Fruit fly (Drosophila melanogaster) whole organism, prepupa: Measurements from ENCODE around the gene CG32106.

Source experiments
- CG10631 ChIP-seq: fragments of 200-800 bp; sonication (Bioruptor generic); optimal IDR thresholded peaks from 2 replicates; lab custom pipeline; 2016; ENCODE audit warnings: missing biosample characterization, missing genetic modification characterization
- CG11294 ChIP-seq: fragments of 200-800 bp; sonication (Bioruptor generic); IDR thresholded peaks from 2 replicates; pipeline ENCODE4 v1.3.6; 2022; ENCODE audit warnings: missing biosample characterization, missing genetic modification characterization
- CG11902 ChIP-seq: fragments of 200-800 bp; sonication (Bioruptor generic); optimal IDR thresholded peaks from 3 replicates; lab custom pipeline; 2016; ENCODE audit warnings: missing biosample characterization, missing genetic modification characterization
- CG1621 ChIP-seq: fragments of 200-800 bp; sonication (Bioruptor generic); optimal IDR thresholded peaks from 3 replicates; lab custom pipeline; 2018; ENCODE audit warnings: missing biosample characterization, mild to moderate bottlenecking, missing genetic modification characterization
- CG16779 ChIP-seq: fragments of 200-800 bp; sonication (Bioruptor generic); optimal IDR thresholded peaks from 3 replicates; lab custom pipeline; 2017; ENCODE audit warnings: missing biosample characterization, mild to moderate bottlenecking, missing genetic modification characterization
- CG3032 ChIP-seq: fragments of 200-800 bp; optimal IDR thresholded peaks from 2 replicates; lab custom pipeline; 2019; ENCODE audit warnings: missing biosample characterization, mild to moderate bottlenecking, missing genetic modification characterization, moderate library complexity
- CG32006 ChIP-seq: fragments of 200-800 bp; sonication (Bioruptor generic); optimal IDR thresholded peaks from 3 replicates; lab custom pipeline; 2017; ENCODE audit warnings: missing biosample characterization, mild to moderate bottlenecking, missing genetic modification characterization
- CG34406 ChIP-seq: fragments of 200-800 bp; sonication (Bioruptor generic); optimal IDR thresholded peaks from 3 replicates; lab custom pipeline; 2016; ENCODE audit warnings: missing biosample characterization, missing genetic modification characterization
- CG3919 ChIP-seq: fragments of 200-800 bp; sonication (Bioruptor generic); optimal IDR thresholded peaks from 3 replicates; lab custom pipeline; 2016; ENCODE audit warnings: missing biosample characterization, missing genetic modification characterization
- CG6163 ChIP-seq: fragments of 200-800 bp; sonication (Bioruptor generic); IDR thresholded peaks from 3 replicates; pipeline ENCODE4 v1.3.6; 2022; ENCODE audit warnings: missing biosample characterization, missing genetic modification characterization
- CG6276 ChIP-seq: fragments of 200-800 bp; sonication (Bioruptor generic); optimal IDR thresholded peaks from 2 replicates; lab custom pipeline; 2017; ENCODE audit warnings: missing biosample characterization, mild to moderate bottlenecking, missing genetic modification characterization
- CG6792 ChIP-seq: fragments of 200-800 bp; sonication (Bioruptor generic); optimal IDR thresholded peaks from 3 replicates; lab custom pipeline; 2016; ENCODE audit warnings: missing biosample characterization, missing genetic modification characterization
- CG6808 ChIP-seq: fragments of 200-800 bp; sonication (Bioruptor generic); optimal IDR thresholded peaks from 3 replicates; lab custom pipeline; 2017; ENCODE audit warnings: missing biosample characterization, missing genetic modification characterization, mild to moderate bottlenecking, moderate library complexity, missing genetic modification reagents
- CG6854 ChIP-seq: fragments of 200-800 bp; sonication (Bioruptor generic); optimal IDR thresholded peaks from 2 replicates; lab custom pipeline; 2017; ENCODE audit warnings: missing biosample characterization, mild to moderate bottlenecking, missing genetic modification characterization
- CG7368 ChIP-seq: fragments of 200-800 bp; sonication (Bioruptor generic); optimal IDR thresholded peaks from 3 replicates; lab custom pipeline; 2016; ENCODE audit warnings: missing biosample characterization, missing genetic modification characterization
- CG8119 ChIP-seq: fragments of 200-800 bp; sonication (Bioruptor generic); IDR thresholded peaks from 3 replicates; pipeline ENCODE4 v1.3.6; 2022; ENCODE audit warnings: missing biosample characterization, missing genetic modification characterization
- CG8319 ChIP-seq: fragments of 200-800 bp; sonication (Bioruptor generic); optimal IDR thresholded peaks from 3 replicates; lab custom pipeline; 2016; ENCODE audit warnings: missing biosample characterization, missing genetic modification characterization
- CG9139 ChIP-seq: fragments of 200-800 bp; sonication (Bioruptor generic); optimal IDR thresholded peaks from 3 replicates; lab custom pipeline; 2017; ENCODE audit warnings: missing biosample characterization, mild to moderate bottlenecking, missing genetic modification characterization
- Eip75B ChIP-seq: fragments of 200-800 bp; sonication (Bioruptor generic); optimal IDR thresholded peaks from 3 replicates; lab custom pipeline; 2016; ENCODE audit warnings: missing biosample characterization, missing genetic modification characterization
- Eip78C ChIP-seq: fragments of 200-800 bp; sonication (Bioruptor generic); peaks from one replicate; lab custom pipeline; 2016; ENCODE audit warnings: missing biosample characterization, missing genetic modification characterization
- Eip93F ChIP-seq: fragments of 200-800 bp; sonication (Bioruptor generic); optimal IDR thresholded peaks from 2 replicates; lab custom pipeline; 2016; ENCODE audit warnings: missing biosample characterization, mild to moderate bottlenecking, missing genetic modification characterization
- Ets21C ChIP-seq: fragments of 200-800 bp; sonication (Bioruptor generic); optimal IDR thresholded peaks from 3 replicates; lab custom pipeline; 2016; ENCODE audit warnings: missing biosample characterization, missing genetic modification characterization
- Hr38 ChIP-seq: sonication (Bioruptor generic); optimal IDR thresholded peaks from 2 replicates; lab custom pipeline; 2016; ENCODE audit warnings: missing biosample characterization, missing genetic modification characterization
- Hr39 ChIP-seq: fragments of 200-800 bp; sonication (Bioruptor generic); optimal IDR thresholded peaks from 2 replicates; lab custom pipeline; 2016; ENCODE audit warnings: missing biosample characterization, missing genetic modification characterization
- Hr4 ChIP-seq: fragments of 200-800 bp; sonication (Bioruptor generic); optimal IDR thresholded peaks from 3 replicates; lab custom pipeline; 2016; ENCODE audit warnings: missing biosample characterization, missing genetic modification characterization
- Lpt ChIP-seq: fragments of 200-800 bp; sonication (Bioruptor generic); optimal IDR thresholded peaks from 3 replicates; lab custom pipeline; 2016; ENCODE audit warnings: missing biosample characterization, missing genetic modification characterization
- Met ChIP-seq: fragments of 200-800 bp; sonication (Bioruptor generic); optimal IDR thresholded peaks from 3 replicates; lab custom pipeline; 2016; ENCODE audit warnings: missing biosample characterization, missing genetic modification characterization
- Sox102F ChIP-seq: fragments of 200-800 bp; sonication (Bioruptor generic); optimal IDR thresholded peaks from 2 replicates; lab custom pipeline; 2016; ENCODE audit warnings: missing biosample characterization, mild to moderate bottlenecking, missing genetic modification characterization
- Sox14 ChIP-seq: fragments of 200-800 bp; sonication (Bioruptor generic); optimal IDR thresholded peaks from 3 replicates; lab custom pipeline; 2016; ENCODE audit warnings: missing biosample characterization, missing genetic modification characterization
- Sox15 ChIP-seq: fragments of 200-800 bp; sonication (Bioruptor generic); optimal IDR thresholded peaks from 3 replicates; lab custom pipeline; 2016; ENCODE audit warnings: missing biosample characterization, missing genetic modification characterization
- achi ChIP-seq: fragments of 200-800 bp; sonication (Bioruptor generic); optimal IDR thresholded peaks from 3 replicates; lab custom pipeline; 2016; ENCODE audit warnings: missing biosample characterization, missing genetic modification characterization
- acj6 ChIP-seq: fragments of 200-800 bp; sonication (Bioruptor generic); optimal IDR thresholded peaks from 3 replicates; lab custom pipeline; 2016; ENCODE audit warnings: missing biosample characterization, missing genetic modification characterization
- cyc ChIP-seq: fragments of 200-800 bp; sonication (Bioruptor generic); optimal IDR thresholded peaks from 3 replicates; lab custom pipeline; 2016; ENCODE audit warnings: missing biosample characterization, missing genetic modification characterization
- dsx ChIP-seq: fragments of 200-800 bp; optimal IDR thresholded peaks from 3 replicates; lab custom pipeline; 2019; ENCODE audit warnings: missing biosample characterization, mild to moderate bottlenecking, missing genetic modification characterization, moderate library complexity; ENCODE audit not compliant: poor library complexity, severe bottlenecking
- eg ChIP-seq: fragments of 200-800 bp; sonication (Bioruptor generic); IDR thresholded peaks from 3 replicates; pipeline ENCODE4 v1.3.6; 2022; ENCODE audit warnings: missing biosample characterization, missing genetic modification characterization
- esn ChIP-seq: fragments of 200-800 bp; sonication (Bioruptor generic); optimal IDR thresholded peaks from 2 replicates; lab custom pipeline; 2016; ENCODE audit warnings: missing biosample characterization, mild to moderate bottlenecking, missing genetic modification characterization, moderate library complexity
- fd59A ChIP-seq: fragments of 200-800 bp; sonication (Bioruptor generic); optimal IDR thresholded peaks from 2 replicates; lab custom pipeline; 2017; ENCODE audit warnings: missing biosample characterization, mild to moderate bottlenecking, missing genetic modification characterization, missing genetic modification reagents
- fd85E ChIP-seq: fragments of 200-800 bp; sonication (Bioruptor generic); optimal IDR thresholded peaks from 3 replicates; lab custom pipeline; 2016; ENCODE audit warnings: missing biosample characterization, missing genetic modification characterization
- fkh ChIP-seq: fragments of 200-800 bp; sonication (Bioruptor generic); optimal IDR thresholded peaks from 3 replicates; lab custom pipeline; 2017; ENCODE audit warnings: missing biosample characterization, mild to moderate bottlenecking, missing genetic modification characterization, moderate library complexity
- lz ChIP-seq: fragments of 200-800 bp; sonication (Bioruptor generic); optimal IDR thresholded peaks from 3 replicates; lab custom pipeline; 2016; ENCODE audit warnings: missing biosample characterization, missing genetic modification characterization
- net ChIP-seq: fragments of 200-800 bp; sonication (Bioruptor generic); optimal IDR thresholded peaks from 3 replicates; lab custom pipeline; 2016; ENCODE audit warnings: missing biosample characterization, missing genetic modification characterization
- spab ChIP-seq: fragments of 200-800 bp; sonication (Bioruptor generic); optimal IDR thresholded peaks from 2 replicates; lab custom pipeline; 2017; ENCODE audit warnings: missing biosample characterization, mild to moderate bottlenecking, missing genetic modification characterization, missing genetic modification reagents
- svp ChIP-seq: fragments of 200-800 bp; sonication (Bioruptor generic); peaks from one replicate; lab custom pipeline; 2016; ENCODE audit warnings: missing biosample characterization, missing genetic modification characterization
- topi ChIP-seq: fragments of 200-800 bp; sonication (Bioruptor generic); optimal IDR thresholded peaks from 3 replicates; lab custom pipeline; 2016; ENCODE audit warnings: missing biosample characterization, missing genetic modification characterization
- vri ChIP-seq: fragments of 200-800 bp; sonication (Bioruptor generic); optimal IDR thresholded peaks from 3 replicates; lab custom pipeline; 2016; ENCODE audit warnings: missing biosample characterization, mild to moderate bottlenecking, missing genetic modification characterization

Gene CG32106

dm6 chr3L:12806290-12806743 lies 27.8 kb upstream of the CG32106 start (continued):
- peak; percentile 54 for TF ChIP-seq topi
- TF ChIP-seq acj6, result peak; percentile 54
- peak; percentile 57 for TF ChIP-seq CG6792
- no peak for TF ChIP-seq svp (GFP tag; lab: Kevin White, UChicago)
- peak; percentile 57 for TF ChIP-seq CG7368 (GFP tag; lab: Kevin White, UChicago)
- peak; percentile 51 for TF ChIP-seq fd85E (GFP tag; lab: Kevin White, UChicago)
- no peak for TF ChIP-seq CG6808
- peak; percentile 18 for TF ChIP-seq Hr39 (GFP tag; lab: Kevin White, UChicago)
- TF ChIP-seq CG34406, result peak; percentile 62
- peak; percentile 82 for TF ChIP-seq Sox14
- peak; percentile 54 for TF ChIP-seq dsx
- TF ChIP-seq CG9139 (GFP tag; lab: Kevin White, UChicago), result no peak
- TF ChIP-seq Hr38, result no peak
- no peak for TF ChIP-seq fkh (GFP tag; lab: Kevin White, UChicago)
- TF ChIP-seq Sox102F (GFP tag; lab: Kevin White, UChicago), result peak; percentile 71
- TF ChIP-seq achi (GFP tag; lab: Kevin White, UChicago), result peak; percentile 67
- TF ChIP-seq CG32006, result no peak
- peak; percentile 56 for TF ChIP-seq Met (GFP tag; lab: Kevin White, UChicago)
- TF ChIP-seq CG3032 (tag; lab: Kevin White, UChicago), result peak; percentile 60
- no peak for TF ChIP-seq Ets21C
- no peak for TF ChIP-seq Sox15 (GFP tag; lab: Kevin White, UChicago)
- no peak for TF ChIP-seq CG1621
- no peak for TF ChIP-seq CG8319 (GFP tag; lab: Kevin White, UChicago)
- peak; percentile 50 for TF ChIP-seq Eip93F (GFP tag; lab: Kevin White, UChicago)
- TF ChIP-seq CG10631 (GFP tag; lab: Kevin White, UChicago), result peak; percentile 56
- peak; percentile 16 for TF ChIP-seq CG16779 (tag; lab: Kevin White, UChicago)
- TF ChIP-seq net, result no peak

- no peak for TF ChIP-seq Eip75B (GFP tag; lab: Kevin White, UChicago)
- no peak for TF ChIP-seq CG8119
- no peak for TF ChIP-seq Hr4 (GFP tag; lab: Kevin White, UChicago)
- peak; percentile 2 for TF ChIP-seq dsx
- no peak for TF ChIP-seq CG6808
- no peak for TF ChIP-seq eg (GFP tag; lab: Robert Waterston, UW)
- TF ChIP-seq Lpt (GFP tag; lab: Kevin White, UChicago), result no peak
- peak; percentile 20 for TF ChIP-seq Eip78C (GFP tag; lab: Kevin White, UChicago)
- TF ChIP-seq esn, result no peak
- TF ChIP-seq acj6, result no peak
Observed at dm6 chr3L:12805660-12806289, 27.3 kb upstream of the CG32106 start, which contains the start of gene Sap130. Sap130 (plus strand) TSS chr3L:12805902.

dm6 chr3L:12804730-12805170 lies 26.2 kb upstream of the CG32106 start, which contains the start of gene Atg1:
Atg1 (minus strand) TSS chr3L:12805116.
- TF ChIP-seq CG7368 (GFP tag; lab: Kevin White, UChicago) (no peak), achi (GFP tag; lab: Kevin White, UChicago) (no peak), CG6854 (peak; percentile 44), CG34406 (no peak), CG10631 (GFP tag; lab: Kevin White, UChicago) (no peak), vri (GFP tag; lab: Kevin White, UChicago) (peak; percentile 33), CG8119 (no peak), esn (peak; percentile 8), Sox14 (peak; percentile 9), fd85E (GFP tag; lab: Kevin White, UChicago) (no peak), Eip78C (GFP tag; lab: Kevin White, UChicago) (peak; percentile 85), CG11294 (no peak), fd59A (GFP tag; lab: Kevin White, UChicago) (no peak), lz (GFP tag; lab: Kevin White, UChicago) (no peak), spab (GFP tag; lab: Kevin White, UChicago) (no peak), cyc (GFP tag; lab: Kevin White, UChicago) (no peak), CG6276 (GFP tag; lab: Kevin White, UChicago) (no peak), CG3919 (GFP tag; lab: Kevin White, UChicago) (no peak), CG9139 (GFP tag; lab: Kevin White, UChicago) (no peak), CG6163 (GFP tag; lab: Robert Waterston, UW) (peak; percentile 49; the same call in 2 of the 3 replicates), Eip75B (GFP tag; lab: Kevin White, UChicago) (no peak), CG3032 (tag; lab: Kevin White, UChicago) (no peak), Met (GFP tag; lab: Kevin White, UChicago) (no peak), CG11902 (GFP tag; lab: Kevin White, UChicago) (no peak)
